Worm (Caenorhabditis elegans) whole organism, young adult: ENCODE measurements around the gene F45E1.2.

Source experiments
- B0336.3 ChIP-seq: fragments of 200-800 bp; sonication (Bioruptor generic); IDR thresholded peaks from 2 replicates; pipeline ENCODE4 v1.3.6; 2022; ENCODE audit warnings: missing genetic modification characterization, missing compliant biosample characterization
- C06A6.2 ChIP-seq: fragments of 200-800 bp; sonication (Bioruptor generic); conservative IDR thresholded peaks from 2 replicates; pipeline ENCODE4 v1.3.6; 2022; ENCODE audit warnings: missing genetic modification characterization, missing compliant biosample characterization
- D2030.7 ChIP-seq: fragments of 200-800 bp; sonication (Bioruptor generic); IDR thresholded peaks from 2 replicates; pipeline ENCODE4 v1.3.6; 2022; ENCODE audit warnings: missing genetic modification reagents, missing genetic modification characterization, missing compliant biosample characterization
- F22D6.2 ChIP-seq: sonication (generic microtip); optimal IDR thresholded peaks from 2 replicates; lab custom pipeline; 2016; ENCODE audit warnings: mild to moderate bottlenecking, missing genetic modification characterization, missing compliant biosample characterization
- F23B12.7 ChIP-seq: sonication (generic microtip); optimal IDR thresholded peaks from 2 replicates; lab custom pipeline; 2017; ENCODE audit warnings: missing genetic modification characterization, mild to moderate bottlenecking, missing compliant biosample characterization, antibody characterized with exemption, moderate library complexity; ENCODE audit not compliant: insufficient read depth
- F57A8.1 ChIP-seq: fragments of 200-800 bp; sonication (Bioruptor generic); optimal IDR thresholded peaks from 2 replicates; lab custom pipeline; 2018; ENCODE audit warnings: mild to moderate bottlenecking, missing genetic modification characterization, moderate library complexity, missing compliant biosample characterization
- K11D2.4 ChIP-seq: fragments of 200-800 bp; sonication (Bioruptor generic); IDR thresholded peaks from 2 replicates; pipeline ENCODE4 v1.3.6; 2022; ENCODE audit warnings: missing genetic modification reagents, missing genetic modification characterization, missing compliant biosample characterization
- aptf-3 ChIP-seq: fragments of 200-800 bp; sonication (Bioruptor generic); IDR thresholded peaks from 2 replicates; pipeline ENCODE4 v1.3.6; 2022; ENCODE audit warnings: missing genetic modification characterization, missing compliant biosample characterization
- atf-7 ChIP-seq: sonication (generic microtip); optimal IDR thresholded peaks from 2 replicates; lab custom pipeline; 2017; ENCODE audit warnings: mild to moderate bottlenecking, missing genetic modification characterization, missing compliant biosample characterization
- attf-5 ChIP-seq: fragments of 200-800 bp; sonication (Bioruptor generic); optimal IDR thresholded peaks from 2 replicates; lab custom pipeline; 2018; ENCODE audit warnings: mild to moderate bottlenecking, missing genetic modification characterization, missing compliant biosample characterization
- cebp-1 ChIP-seq, 2 experiments: fragments of 200-800 bp in 1 of 2; sonication (Bioruptor generic) in 1 of 2; sonication (generic microtip) in 1 of 2; IDR thresholded peaks in 1 of 2; optimal IDR thresholded peaks in 1 of 2; 2 replicates each; pipeline versions ENCODE4 v1.3.6 to Lab custom; 2017 to 2022; ENCODE audit warnings: missing compliant biosample characterization in 2 of 2, missing genetic modification characterization in 2 of 2, mild to moderate bottlenecking in 1 of 2, missing genetic modification reagents in 1 of 2, moderate library complexity in 1 of 2
- ceh-100 ChIP-seq: fragments of 200-800 bp; sonication (Bioruptor generic); IDR thresholded peaks from 2 replicates; pipeline ENCODE4 v1.3.6; 2022; ENCODE audit warnings: missing genetic modification reagents, missing genetic modification characterization, missing compliant biosample characterization
- ceh-40 ChIP-seq: fragments of 200-800 bp; sonication (Bioruptor generic); IDR thresholded peaks from 2 replicates; pipeline ENCODE4 v1.3.6; 2022; ENCODE audit warnings: missing genetic modification characterization, missing compliant biosample characterization
- ceh-79 ChIP-seq: sonication (generic microtip); optimal IDR thresholded peaks from 2 replicates; lab custom pipeline; 2017; ENCODE audit warnings: mild to moderate bottlenecking, missing genetic modification characterization, missing compliant biosample characterization
- dox-1 ChIP-seq: fragments of 200-800 bp; sonication (Bioruptor generic); IDR thresholded peaks from 2 replicates; pipeline ENCODE4 v1.3.6; 2022; ENCODE audit warnings: missing genetic modification reagents, missing genetic modification characterization, missing compliant biosample characterization
- dpl-1 ChIP-seq: fragments of 150-350 bp; optimal IDR thresholded peaks from 2 replicates; lab custom pipeline; 2014; ENCODE audit warnings: missing biosample characterization, missing genetic modification reagents, missing genetic modification characterization
- egl-18 ChIP-seq: fragments of 200-800 bp; sonication (Bioruptor generic); IDR thresholded peaks from 2 replicates; pipeline ENCODE4 v1.3.6; 2022; ENCODE audit warnings: missing genetic modification reagents, missing genetic modification characterization, missing compliant biosample characterization
- egrh-3 ChIP-seq: fragments of 200-800 bp; sonication (Bioruptor generic); IDR thresholded peaks from 2 replicates; pipeline ENCODE4 v1.3.6; 2022; ENCODE audit warnings: missing genetic modification reagents, missing genetic modification characterization, missing compliant biosample characterization
- ets-4 ChIP-seq: fragments of 200-800 bp; sonication (Bioruptor generic); optimal IDR thresholded peaks from 2 replicates; lab custom pipeline; 2018; ENCODE audit warnings: mild to moderate bottlenecking, missing genetic modification characterization, missing compliant biosample characterization
- hlh-26 ChIP-seq: fragments of 200-800 bp; sonication (Bioruptor generic); conservative IDR thresholded peaks from 2 replicates; pipeline ENCODE4 v1.3.6; 2022; ENCODE audit warnings: missing genetic modification reagents, missing genetic modification characterization, missing compliant biosample characterization
- hsf-1 ChIP-seq: fragments of 200-800 bp; sonication (Bioruptor generic); IDR thresholded peaks from 2 replicates; pipeline ENCODE4 v1.3.6; 2022; ENCODE audit warnings: missing genetic modification reagents, missing genetic modification characterization, missing compliant biosample characterization
- let-526 ChIP-seq: fragments of 200-800 bp; sonication (Bioruptor generic); IDR thresholded peaks from 2 replicates; pipeline ENCODE4 v1.3.6; 2022; ENCODE audit warnings: missing genetic modification reagents, missing genetic modification characterization, missing compliant biosample characterization
- let-607 ChIP-seq, 2 experiments: fragments of 200-800 bp in 1 of 2; sonication (Bioruptor generic) in 1 of 2; sonication (generic microtip) in 1 of 2; optimal IDR thresholded peaks; 2 replicates each; lab custom pipeline; 2016 to 2018; ENCODE audit warnings: mild to moderate bottlenecking in 2 of 2, missing compliant biosample characterization in 2 of 2, missing genetic modification characterization in 2 of 2, moderate library complexity in 2 of 2, missing genotype in 1 of 2
- lin-26 ChIP-seq: fragments of 200-800 bp; sonication (Bioruptor generic); IDR thresholded peaks from 2 replicates; pipeline ENCODE4 v1.3.6; 2022; ENCODE audit warnings: missing genetic modification reagents, missing genetic modification characterization, missing compliant biosample characterization
- lin-40 ChIP-seq: sonication (generic microtip); optimal IDR thresholded peaks from 2 replicates; lab custom pipeline; 2016; ENCODE audit warnings: missing genetic modification characterization, mild to moderate bottlenecking, missing compliant biosample characterization, missing genotype, missing genetic modification reagents
- madf-6 ChIP-seq: fragments of 200-800 bp; sonication (Bioruptor generic); IDR thresholded peaks from 2 replicates; pipeline ENCODE4 v1.3.6; 2022; ENCODE audit warnings: missing genetic modification reagents, missing genetic modification characterization, missing compliant biosample characterization
- madf-8 ChIP-seq: fragments of 200-800 bp; sonication (Bioruptor generic); conservative IDR thresholded peaks from 2 replicates; pipeline ENCODE4 v1.3.6; 2022; ENCODE audit warnings: missing genetic modification reagents, missing genetic modification characterization, missing compliant biosample characterization
- mcd-1 ChIP-seq: fragments of 200-800 bp; sonication (Bioruptor generic); IDR thresholded peaks from 2 replicates; pipeline ENCODE4 v1.3.6; 2022; ENCODE audit warnings: missing genetic modification reagents, missing genetic modification characterization, missing compliant biosample characterization
- nfyb-1 ChIP-seq: fragments of 200-800 bp; sonication (Bioruptor generic); IDR thresholded peaks from 2 replicates; pipeline ENCODE4 v1.3.6; 2022; ENCODE audit warnings: missing genetic modification reagents, missing genetic modification characterization, missing compliant biosample characterization
- nhr-80 ChIP-seq: sonication (generic microtip); optimal IDR thresholded peaks from 2 replicates; lab custom pipeline; 2016; ENCODE audit warnings: missing genetic modification characterization, missing compliant biosample characterization
- pha-4 ChIP-seq: fragments of 150-350 bp; sonication (generic microtip); optimal IDR thresholded peaks from 2 replicates; lab custom pipeline; 2014; ENCODE audit warnings: missing biosample characterization, missing genetic modification reagents, missing genetic modification characterization
- rec-8 ChIP-seq, 2 experiments: sonication (generic microtip); optimal IDR thresholded peaks; 2 replicates each; lab custom pipeline; 2016; ENCODE audit warnings: mild to moderate bottlenecking in 2 of 2, missing genetic modification characterization in 2 of 2, missing genetic modification reagents in 2 of 2, missing genotype in 2 of 2, missing biosample characterization in 1 of 2, missing compliant biosample characterization in 1 of 2, moderate library complexity in 1 of 2
- repo-1 ChIP-seq: sonication (generic microtip); optimal IDR thresholded peaks from 2 replicates; lab custom pipeline; 2017; ENCODE audit warnings: mild to moderate bottlenecking, missing genetic modification characterization, missing compliant biosample characterization
- snpc-1.1 ChIP-seq: sonication (generic microtip); optimal IDR thresholded peaks from 2 replicates; lab custom pipeline; 2017; ENCODE audit warnings: missing genetic modification characterization, mild to moderate bottlenecking, missing compliant biosample characterization, antibody characterized with exemption, moderate library complexity, missing genotype, missing genetic modification reagents; ENCODE audit not compliant: insufficient read depth
- somi-1 ChIP-seq: fragments of 200-800 bp; sonication (Bioruptor generic); optimal IDR thresholded peaks from 2 replicates; lab custom pipeline; 2018; ENCODE audit warnings: mild to moderate bottlenecking, missing genetic modification characterization, missing compliant biosample characterization
- sptf-2 ChIP-seq: fragments of 200-800 bp; sonication (Bioruptor generic); optimal IDR thresholded peaks from 2 replicates; lab custom pipeline; 2018; ENCODE audit warnings: mild to moderate bottlenecking, missing genetic modification characterization, missing compliant biosample characterization
- tbp1 ChIP-seq: fragments of 200-800 bp; sonication (Bioruptor generic); optimal IDR thresholded peaks from 2 replicates; lab custom pipeline; 2018; ENCODE audit warnings: mild to moderate bottlenecking, missing genetic modification characterization, missing compliant biosample characterization
- unc-62 ChIP-seq: fragments of 150-350 bp; optimal IDR thresholded peaks from 2 replicates; lab custom pipeline; 2014; ENCODE audit warnings: missing biosample characterization, missing genetic modification reagents, missing genetic modification characterization
- ztf-28 ChIP-seq: fragments of 200-800 bp; sonication (Bioruptor generic); IDR thresholded peaks from 2 replicates; pipeline ENCODE4 v1.3.6; 2022; ENCODE audit warnings: missing genetic modification reagents, missing genetic modification characterization, missing compliant biosample characterization
- ztf-3 ChIP-seq: fragments of 200-800 bp; sonication (Bioruptor generic); optimal IDR thresholded peaks from 2 replicates; lab custom pipeline; 2018; ENCODE audit warnings: mild to moderate bottlenecking, missing genetic modification characterization, missing compliant biosample characterization

F45E1.2 gene

DNA sequence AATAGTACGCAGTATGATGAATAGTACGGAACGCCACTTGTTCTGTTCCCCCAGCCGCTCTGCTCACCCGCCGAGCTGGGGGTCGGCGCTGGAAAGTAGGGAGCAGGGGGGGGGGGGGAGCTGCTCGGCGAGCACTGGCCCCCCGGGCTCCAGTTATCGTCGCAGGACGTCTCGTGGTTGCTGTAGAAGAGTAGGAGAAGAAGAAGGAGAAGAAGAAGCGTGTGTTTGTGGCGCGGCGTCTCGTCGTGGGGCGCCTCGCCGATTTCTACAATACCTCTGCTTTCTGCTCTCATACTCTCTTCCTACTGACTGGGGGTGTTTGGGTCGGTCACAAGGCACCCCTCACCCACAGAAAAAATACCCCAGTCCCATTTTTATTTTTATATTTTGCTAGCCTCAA lies 13.8 kb downstream of the F45E1.2 start (continued):
- TF ChIP-seq madf-8 (GFP tag; lab: Robert Waterston, UW), result no peak
- no peak for TF ChIP-seq egl-18 (GFP tag; lab: Robert Waterston, UW)
- TF ChIP-seq egrh-3 (GFP tag; lab: Robert Waterston, UW), result peak; percentile 100
- peak; percentile 36 for TF ChIP-seq repo-1 (tag; lab: Kevin White, UChicago)
- no peak for TF ChIP-seq F23B12.7 (tag; lab: Kevin White, UChicago)
- TF ChIP-seq F22D6.2 (tag; lab: Kevin White, UChicago), result no peak
- TF ChIP-seq nhr-80, result no peak
- no peak for TF ChIP-seq ztf-28 (GFP tag; lab: Robert Waterston, UW)
- TF ChIP-seq ceh-100 (GFP tag; lab: Robert Waterston, UW), result no peak
- no peak for TF ChIP-seq cebp-1 (GFP tag; IDR thresholded peaks at IDR 0.05; lab: Robert Waterston, UW)
- peak; percentile 59 for TF ChIP-seq cebp-1 (tag; optimal IDR thresholded peaks at IDR 0.05; lab: Kevin White, UChicago)
- TF ChIP-seq unc-62 (GFP tag; lab: Kevin White, UChicago), result no peak
- peak; percentile 75; the same call in 1 of the 2 replicates for TF ChIP-seq lin-26 (GFP tag; lab: Robert Waterston, UW)
- TF ChIP-seq let-607 (tag; optimal IDR thresholded peaks at IDR 0.05; lab: Kevin White, UChicago), result no peak
- peak; percentile 42; the same call in 1 of the 2 replicates for TF ChIP-seq dox-1
- TF ChIP-seq F57A8.1 (GFP tag; lab: Kevin White, UChicago), result no peak
- no peak for TF ChIP-seq let-526 (GFP tag; lab: Robert Waterston, UW)
- no peak for TF ChIP-seq hlh-26
- TF ChIP-seq D2030.7 (GFP tag; lab: Robert Waterston, UW), result no peak
- no peak for TF ChIP-seq somi-1
- no peak for TF ChIP-seq snpc-1.1 (tag; lab: Kevin White, UChicago)
- TF ChIP-seq aptf-3, result no peak
- no peak for TF ChIP-seq ceh-79 (tag; lab: Kevin White, UChicago)
- TF ChIP-seq nfyb-1, result no peak; the same call in 1 of the 2 replicates
- TF ChIP-seq atf-7 (tag; lab: Kevin White, UChicago), result no peak
- no peak for TF ChIP-seq ceh-40 (GFP tag; lab: Robert Waterston, UW)
- peak; percentile 49; the same call in 1 of the 2 replicates for TF ChIP-seq C06A6.2 (GFP tag; lab: Robert Waterston, UW)
- peak; percentile 31 for TF ChIP-seq ztf-3 (GFP tag; lab: Kevin White, UChicago)
- no peak for TF ChIP-seq rec-8 (tag; optimal IDR thresholded peaks at IDR 0.05; lab: Kevin White, UChicago)
- TF ChIP-seq mcd-1, result peak; percentile 74
- no peak for TF ChIP-seq dpl-1 (GFP tag; lab: Kevin White, UChicago)
- peak; percentile 40 for TF ChIP-seq attf-5 (GFP tag; lab: Kevin White, UChicago)
- no peak for TF ChIP-seq sptf-2 (GFP tag; lab: Kevin White, UChicago)
- peak; percentile 48; the same call in 1 of the 2 replicates for TF ChIP-seq B0336.3 (GFP tag; lab: Robert Waterston, UW)
- 0 out of 2 replicates have a peak, but pooled peaks have one; percentile 14 for TF ChIP-seq hsf-1 (GFP tag; lab: Robert Waterston, UW)
- TF ChIP-seq tbp1 (GFP tag; lab: Kevin White, UChicago), result no peak

DNA sequence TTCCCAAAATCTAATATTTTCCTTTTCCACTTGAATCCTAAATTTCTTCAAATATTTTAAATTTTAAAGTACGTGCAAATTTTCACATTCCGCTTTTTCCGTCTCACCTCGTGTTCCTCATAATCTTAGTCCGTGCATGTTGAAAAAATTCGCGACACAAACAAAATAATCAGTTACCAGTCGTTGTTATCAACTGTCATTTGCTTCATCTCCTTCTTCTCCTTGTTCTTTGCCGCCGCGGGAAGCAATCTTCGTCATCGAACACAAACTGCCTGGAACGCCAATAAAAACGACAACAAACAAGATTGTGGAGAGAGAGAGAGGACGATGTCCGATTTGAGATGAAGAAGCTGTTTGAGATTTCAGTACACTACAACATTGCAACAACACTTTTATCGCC lies 14.2 kb downstream of the F45E1.2 start, which contains the start of gene C34D10.5:
TSS of gene C34D10.5 (plus strand) at position 269 of the 400 bp plus-strand sequence.
- TF ChIP-seq hsf-1 (GFP tag; lab: Robert Waterston, UW) (no peak), madf-6 (GFP tag; lab: Robert Waterston, UW) (no peak), K11D2.4 (GFP tag; lab: Robert Waterston, UW) (no peak), lin-26 (GFP tag; lab: Robert Waterston, UW) (no peak), pha-4 (peak; percentile 35), lin-40 (tag; lab: Kevin White, UChicago) (no peak), nhr-80 (peak; percentile 26), nfyb-1 (no peak), ets-4 (GFP tag; lab: Kevin White, UChicago) (no peak)
